Worm (Caenorhabditis elegans) whole organism, early embryonic: ENCODE data around the gene lurp-2.

Experiments
- F13C5.2 ChIP-seq: sonication (generic microtip); optimal IDR thresholded peaks from 2 replicates; lab custom pipeline; 2017; ENCODE audit warnings: mild to moderate bottlenecking, missing genetic modification characterization, inconsistent platforms, missing compliant biosample characterization
- ama-1 ChIP-seq: fragments of 150-350 bp; optimal IDR thresholded peaks from 2 replicates; lab custom pipeline; 2014
- ceh-36 ChIP-seq: sonication (generic microtip); optimal IDR thresholded peaks from 2 replicates; lab custom pipeline; 2016; ENCODE audit warnings: missing genetic modification characterization, inconsistent platforms, missing compliant biosample characterization
- hmbx-1 ChIP-seq: sonication (generic microtip); optimal IDR thresholded peaks from 2 replicates; lab custom pipeline; 2016; ENCODE audit warnings: mild to moderate bottlenecking, missing genetic modification characterization, missing compliant biosample characterization
- tbx-37 ChIP-seq: fragments of 200-800 bp; sonication (Bioruptor generic); conservative IDR thresholded peaks from 2 replicates; pipeline ENCODE4 v1.3.6; 2022; ENCODE audit warnings: missing genetic modification reagents, missing genetic modification characterization, missing compliant biosample characterization

ce11 chrV:13409089-13409488 lies 44.3 kb upstream of the lurp-2 start:
- no peak for TF ChIP-seq tbx-37 (GFP tag; lab: Robert Waterston, UW)
- TF ChIP-seq ceh-36 (tag; lab: Kevin White, UChicago): no peak
- no peak for TF ChIP-seq hmbx-1 (tag; lab: Kevin White, UChicago)
- TF ChIP-seq ama-1 (lab: Kevin White, UChicago): no peak
- no peak for TF ChIP-seq F13C5.2 (tag; lab: Kevin White, UChicago)
